Worm (Caenorhabditis elegans) whole organism, early embryonic: ENCODE data around the gene C54D10.5.

ENCODE experiments used
- sea-1 ChIP-seq: fragments of 200-800 bp; sonication (Bioruptor generic); conservative IDR thresholded peaks from 2 replicates; pipeline ENCODE4 v1.3.6; 2022; ENCODE audit warnings: missing genetic modification characterization, missing compliant biosample characterization
- tra-4 ChIP-seq: sonication (generic microtip); optimal IDR thresholded peaks from 2 replicates; lab custom pipeline; 2017; ENCODE audit warnings: missing genetic modification characterization, missing compliant biosample characterization

DNA sequence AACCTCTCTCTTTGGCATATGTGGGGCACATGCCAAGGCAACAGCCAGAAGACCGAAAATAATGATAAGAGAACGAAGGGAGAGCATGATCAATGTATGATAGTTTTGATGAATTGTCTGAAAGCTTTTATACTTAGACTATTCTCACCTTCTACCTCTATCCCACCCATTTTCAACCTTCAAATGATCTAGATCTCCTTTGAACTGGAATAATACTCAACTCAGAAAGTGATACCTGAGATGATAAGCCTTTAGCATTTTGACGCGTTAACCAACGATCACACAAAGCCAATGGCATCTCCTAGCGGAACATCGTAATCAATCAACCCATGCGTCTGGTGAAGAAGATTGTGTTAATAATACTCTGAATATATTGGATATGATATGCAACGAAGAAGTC, 24.6 kb upstream of the C54D10.5 start, which contains the start of gene K01D12.9:
- TF ChIP-seq tra-4 (tag; lab: Kevin White, UChicago): no peak
- no peak for TF ChIP-seq sea-1 (GFP tag; lab: Robert Waterston, UW)
